Worm (Caenorhabditis elegans) whole organism, L3 larva: ENCODE results near the gene atrn-1.

Experiments
- aly-2 ChIP-seq: fragments of 150-350 bp; optimal IDR thresholded peaks from 2 replicates; lab custom pipeline; 2014; ENCODE audit warnings: missing biosample characterization, missing genetic modification characterization
- elt-2 ChIP-seq: sonication (generic microtip); optimal IDR thresholded peaks from 2 replicates; lab custom pipeline; 2016; ENCODE audit warnings: missing genetic modification reagents, mild to moderate bottlenecking, missing genetic modification characterization, missing compliant biosample characterization
- elt-3 ChIP-seq, 3 experiments: fragments of 150-350 bp in 1 of 3; sonication (generic microtip) in 2 of 3; optimal IDR thresholded peaks; 2 replicates in 2 of 3; 4 replicates in 1 of 3; lab custom pipeline; 2014 to 2017; ENCODE audit warnings: missing biosample characterization in 3 of 3, missing genetic modification characterization in 3 of 3
- lin-39 ChIP-seq: fragments of 150-350 bp; optimal IDR thresholded peaks from 2 replicates; lab custom pipeline; 2018; ENCODE audit warnings: missing biosample characterization, missing genetic modification reagents, missing genetic modification characterization
- nhr-77 ChIP-seq: fragments of 150-350 bp; optimal IDR thresholded peaks from 2 replicates; lab custom pipeline; 2014; ENCODE audit warnings: missing biosample characterization, missing genetic modification characterization
- pqm-1 ChIP-seq: fragments of 150-350 bp; optimal IDR thresholded peaks from 2 replicates; lab custom pipeline; 2017; ENCODE audit warnings: missing biosample characterization, missing genetic modification characterization, inconsistent platforms
- skn-1 ChIP-seq: fragments of 150-350 bp; optimal IDR thresholded peaks from 2 replicates; lab custom pipeline; 2014; ENCODE audit warnings: missing biosample characterization, missing genetic modification characterization
- snpc-4 ChIP-seq: fragments of 150-350 bp; optimal IDR thresholded peaks from 2 replicates; lab custom pipeline; 2014; ENCODE audit warnings: missing biosample characterization, missing genetic modification characterization
- tbx-2 ChIP-seq: sonication (generic microtip); optimal IDR thresholded peaks from 2 replicates; lab custom pipeline; 2016; ENCODE audit warnings: mild to moderate bottlenecking, missing genetic modification characterization, missing compliant biosample characterization

- TF ChIP-seq lin-39 (tag; lab: Kevin White, UChicago), result no peak
- TF ChIP-seq aly-2 (tag; lab: Kevin White, UChicago), result no peak
- no peak for TF ChIP-seq pqm-1 (tag; lab: Kevin White, UChicago)
- no peak for TF ChIP-seq skn-1 (tag; lab: Kevin White, UChicago)
- TF ChIP-seq elt-2, result no peak
- TF ChIP-seq snpc-4 (tag; lab: Kevin White, UChicago), result no peak
- TF ChIP-seq nhr-77 (tag; lab: Kevin White, UChicago), result no peak
- TF ChIP-seq tbx-2 (tag; lab: Kevin White, UChicago), result no peak
- TF ChIP-seq elt-3 (tag; optimal IDR thresholded peaks at IDR 0.05; lab: Kevin White, UChicago), result no peak
These were observed 9.7 kb downstream of the atrn-1 start, which contains the start of gene F33C8.2 for ce11 chrX:14721098-14721497.
